Fruit fly (Drosophila melanogaster): Measurements from ENCODE around the gene CG18754.

CG18754 gene

DNA sequence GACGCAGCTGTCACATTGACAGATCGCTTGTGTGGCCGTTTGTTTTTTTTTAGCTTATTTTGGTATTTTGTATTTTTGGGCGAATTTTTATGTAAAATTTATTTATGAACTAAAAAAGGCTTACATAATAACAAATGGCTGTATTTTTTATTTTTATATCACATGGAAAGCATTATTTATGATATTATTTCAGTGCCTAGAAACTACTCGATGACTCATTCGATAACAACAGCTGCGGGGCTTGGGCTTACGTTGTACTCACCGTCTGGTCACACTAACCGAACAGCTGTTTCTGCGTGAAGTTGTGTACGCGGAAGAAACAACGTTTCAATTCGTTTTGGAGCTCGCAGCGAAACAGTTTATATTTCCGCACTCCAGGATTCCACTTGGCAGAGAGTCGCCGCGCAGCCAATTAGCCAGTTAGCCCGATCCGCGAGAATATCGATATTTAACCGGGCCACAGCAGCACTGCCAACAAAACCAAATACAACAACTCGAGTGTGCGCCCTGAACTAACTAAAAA, 49.2 kb downstream of the CG18754 start, which contains the start of the genes Hmgcr and Rpn9 (continued):
- TF ChIP-seq CG8290 (GFP tag; optimal IDR thresholded peaks at IDR 0.05) = peak; percentile 8
- peak in 1 of 2 experiments; percentile 47 for TF ChIP-seq CG8290 (tag; optimal IDR thresholded peaks at IDR 0.05)
- no peak for TF ChIP-seq org-1 (GFP tag; optimal IDR thresholded peaks at IDR 0.05)
- TF ChIP-seq salm (tag; optimal IDR thresholded peaks at IDR 0.05) = peak; percentile 31
- TF ChIP-seq zen2 (GFP tag; IDR thresholded peaks at IDR 0.05; ENCODE audit: partially characterized antibody) = 0 out of 3 replicates have a peak, but pooled peaks have one; percentile 5
- TF ChIP-seq ci (GFP tag; IDR thresholded peaks at IDR 0.05) = peak; percentile 65; the same call in 2 of the 3 replicates
- TF ChIP-seq pan (optimal IDR thresholded peaks at IDR 0.05) = no peak
- TF ChIP-seq pan (GFP tag; optimal IDR thresholded peaks at IDR 0.05 in 1 of 2, IDR thresholded peaks at IDR 0.05 in 1 of 2) = no peak
- TF ChIP-seq slbo (GFP tag; IDR thresholded peaks at IDR 0.05) = no peak; the same call in 1 of the 2 replicates
- TF ChIP-seq CG7786 (GFP tag; optimal IDR thresholded peaks at IDR 0.05) = no peak
- TF ChIP-seq row (GFP tag; IDR thresholded peaks at IDR 0.05) = 0 out of 3 replicates have a peak, but pooled peaks have one; percentile 17
- TF ChIP-seq amos (GFP tag; IDR thresholded peaks at IDR 0.05; ENCODE audit: partially characterized antibody) = 0 out of 2 replicates have a peak, but pooled peaks have one; percentile 16
- TF ChIP-seq lab (GFP tag; optimal IDR thresholded peaks at IDR 0.05) = peak; percentile 32
- TF ChIP-seq ems (GFP tag; optimal IDR thresholded peaks at IDR 0.05) = no peak
- TF ChIP-seq CG7556 (GFP tag; optimal IDR thresholded peaks at IDR 0.05) = no peak
- peak; percentile 12 for TF ChIP-seq Xbp1 (GFP tag; optimal IDR thresholded peaks at IDR 0.05)
- no peak for TF ChIP-seq CG3726 (GFP tag; IDR thresholded peaks at IDR 0.05)
- TF ChIP-seq CG8281 (tag; optimal IDR thresholded peaks at IDR 0.05) = no peak
- TF ChIP-seq CG7357 (GFP tag; IDR thresholded peaks at IDR 0.05) = no peak
- TF ChIP-seq CG6813 (GFP tag; optimal IDR thresholded peaks at IDR 0.05) = no peak
- TF ChIP-seq CG12744 (GFP tag; optimal IDR thresholded peaks at IDR 0.05) = no peak
- no peak for TF ChIP-seq Myb (GFP tag; optimal IDR thresholded peaks at IDR 0.05)
- peak; percentile 92 for TF ChIP-seq Ets97D (GFP tag; optimal IDR thresholded peaks at IDR 0.05)
- no peak for TF ChIP-seq CG31365 (tag; optimal IDR thresholded peaks at IDR 0.05)
- TF ChIP-seq CG8089 (GFP tag; optimal IDR thresholded peaks at IDR 0.05) = peak; percentile 0
- TF ChIP-seq CG6683 (GFP tag; optimal IDR thresholded peaks at IDR 0.05) = no peak
- TF ChIP-seq twi (tag; optimal IDR thresholded peaks at IDR 0.05) = peak; percentile 43
- no peak for TF ChIP-seq CG6654 (GFP tag; optimal IDR thresholded peaks at IDR 0.05)
- no peak for TF ChIP-seq fd64A (GFP tag; optimal IDR thresholded peaks at IDR 0.05)
- TF ChIP-seq CG18262 (tag; optimal IDR thresholded peaks at IDR 0.05) = peak; percentile 24
- TF ChIP-seq CG14667 (GFP tag; IDR thresholded peaks at IDR 0.05) = no peak
- no peak for TF ChIP-seq kni (GFP tag; optimal IDR thresholded peaks at IDR 0.05)
- peak; percentile 3 for TF ChIP-seq Fer3 (tag; optimal IDR thresholded peaks at IDR 0.05)
- TF ChIP-seq CG7928 (GFP tag; optimal IDR thresholded peaks at IDR 0.05) = no peak
- TF ChIP-seq HLH4C (GFP tag; IDR thresholded peaks at IDR 0.05; ENCODE audit: partially characterized antibody) = peak; percentile 8; the same call in 1 of the 3 replicates
- TF ChIP-seq dm (GFP tag; optimal IDR thresholded peaks at IDR 0.05) = peak; percentile 41
- peak; percentile 73 for TF ChIP-seq trem (tag; optimal IDR thresholded peaks at IDR 0.05)
- no peak for TF ChIP-seq CG2875 (GFP tag; optimal IDR thresholded peaks at IDR 0.05)
- peak; percentile 67 for TF ChIP-seq nmo (GFP tag; optimal IDR thresholded peaks at IDR 0.05)
- TF ChIP-seq dan (GFP tag; IDR thresholded peaks at IDR 0.05) = no peak
- peak; percentile 27 for TF ChIP-seq Nf-YB (GFP tag; optimal IDR thresholded peaks at IDR 0.05)
- TF ChIP-seq CG34422 (GFP tag; IDR thresholded peaks at IDR 0.05) = peak; percentile 67; the same call in 1 of the 3 replicates
- TF ChIP-seq Eip74EF (GFP tag; optimal IDR thresholded peaks at IDR 0.05) = peak in 1 of 2 experiments; percentile 71
- TF ChIP-seq CG17361 (GFP tag; IDR thresholded peaks at IDR 0.05) = peak; percentile 41; the same call in 1 of the 3 replicates
- peak; percentile 47 for TF ChIP-seq PHDP (tag; optimal IDR thresholded peaks at IDR 0.05)
- TF ChIP-seq CG8478 (optimal IDR thresholded peaks at IDR 0.05) = no peak
- peak; percentile 77 for TF ChIP-seq CG14710 (tag; optimal IDR thresholded peaks at IDR 0.05)
- TF ChIP-seq CG12155 (GFP tag; optimal IDR thresholded peaks at IDR 0.05) = no peak
- no peak for TF ChIP-seq gce (GFP tag; IDR thresholded peaks at IDR 0.05)
- TF ChIP-seq CG30020 (tag; optimal IDR thresholded peaks at IDR 0.05) = peak; percentile 20
